Worm (Caenorhabditis elegans) whole organism, L3 larva: ENCODE measurements around the gene R13H4.6.

ENCODE experiments used
- ama-1 ChIP-seq: fragments of 150-350 bp; optimal IDR thresholded peaks from 2 replicates; lab custom pipeline; 2018
- elt-3 ChIP-seq, 3 experiments: fragments of 150-350 bp in 1 of 3; sonication (generic microtip) in 2 of 3; optimal IDR thresholded peaks; 2 replicates in 2 of 3; 4 replicates in 1 of 3; lab custom pipeline; 2014 to 2017; ENCODE audit warnings: missing biosample characterization in 3 of 3, missing genetic modification characterization in 3 of 3
- nhr-25 ChIP-seq: sonication (generic microtip); optimal IDR thresholded peaks from 2 replicates; lab custom pipeline; 2017; ENCODE audit warnings: missing biosample characterization, missing genetic modification characterization
- skn-1 ChIP-seq: fragments of 150-350 bp; optimal IDR thresholded peaks from 2 replicates; lab custom pipeline; 2014; ENCODE audit warnings: missing biosample characterization, missing genetic modification characterization
- unc-39 ChIP-seq: sonication (generic microtip); optimal IDR thresholded peaks from 4 replicates; lab custom pipeline; 2017; ENCODE audit warnings: missing biosample characterization, missing genetic modification characterization

DNA sequence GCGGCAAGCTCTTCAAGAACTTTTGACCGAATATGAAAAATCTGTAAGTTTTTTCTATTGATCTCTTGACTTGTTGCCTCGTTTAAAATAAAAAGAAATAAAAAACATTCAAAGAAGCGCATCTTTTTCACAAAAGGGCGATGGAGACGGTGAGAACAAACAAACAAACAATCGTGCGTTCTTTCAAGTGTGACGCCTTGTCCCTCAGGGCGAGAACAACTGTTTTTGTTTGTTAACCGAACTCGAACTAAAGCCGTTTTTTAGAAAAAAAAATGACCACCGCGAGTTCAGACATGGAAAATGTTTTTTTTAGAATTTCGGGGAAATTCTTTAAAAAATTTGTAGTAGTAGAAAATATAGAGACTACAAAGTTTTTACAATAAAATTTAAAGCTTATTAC lies 15.9 kb upstream of the R13H4.6 start:
- TF ChIP-seq skn-1 (tag; lab: Kevin White, UChicago) (no peak), elt-3 (tag; optimal IDR thresholded peaks at IDR 0.05; lab: Kevin White, UChicago) (no peak), ama-1 (lab: Kevin White, UChicago) (no peak), unc-39 (tag; lab: Kevin White, UChicago) (no peak), nhr-25 (tag; lab: Kevin White, UChicago) (no peak)
